Fruit fly (Drosophila melanogaster) whole organism, prepupa: ENCODE data around the gene put.

ENCODE experiments used
- CG11762 ChIP-seq: fragments of 200-800 bp; sonication (Bioruptor generic); optimal IDR thresholded peaks from 3 replicates; lab custom pipeline; 2016; ENCODE audit warnings: missing biosample characterization, missing genetic modification characterization; ENCODE audit not compliant: insufficient read depth
- CG31627 ChIP-seq: fragments of 200-800 bp; sonication (Bioruptor generic); optimal IDR thresholded peaks from 3 replicates; lab custom pipeline; 2016; ENCODE audit warnings: missing biosample characterization, missing genetic modification characterization
- CG34406 ChIP-seq: fragments of 200-800 bp; sonication (Bioruptor generic); optimal IDR thresholded peaks from 3 replicates; lab custom pipeline; 2016; ENCODE audit warnings: missing biosample characterization, missing genetic modification characterization
- CG3919 ChIP-seq: fragments of 200-800 bp; sonication (Bioruptor generic); optimal IDR thresholded peaks from 3 replicates; lab custom pipeline; 2016; ENCODE audit warnings: missing biosample characterization, missing genetic modification characterization
- CG6276 ChIP-seq: fragments of 200-800 bp; sonication (Bioruptor generic); optimal IDR thresholded peaks from 2 replicates; lab custom pipeline; 2017; ENCODE audit warnings: missing biosample characterization, mild to moderate bottlenecking, missing genetic modification characterization
- CG6854 ChIP-seq: fragments of 200-800 bp; sonication (Bioruptor generic); optimal IDR thresholded peaks from 2 replicates; lab custom pipeline; 2017; ENCODE audit warnings: missing biosample characterization, mild to moderate bottlenecking, missing genetic modification characterization
- Hr38 ChIP-seq: sonication (Bioruptor generic); optimal IDR thresholded peaks from 2 replicates; lab custom pipeline; 2016; ENCODE audit warnings: missing biosample characterization, missing genetic modification characterization
- Hr4 ChIP-seq: fragments of 200-800 bp; sonication (Bioruptor generic); optimal IDR thresholded peaks from 3 replicates; lab custom pipeline; 2016; ENCODE audit warnings: missing biosample characterization, missing genetic modification characterization
- Met ChIP-seq: fragments of 200-800 bp; sonication (Bioruptor generic); optimal IDR thresholded peaks from 3 replicates; lab custom pipeline; 2016; ENCODE audit warnings: missing biosample characterization, missing genetic modification characterization
- OdsH ChIP-seq: fragments of 200-800 bp; sonication (Bioruptor generic); optimal IDR thresholded peaks from 3 replicates; lab custom pipeline; 2016; ENCODE audit warnings: missing biosample characterization, missing genetic modification characterization
- Sox102F ChIP-seq: fragments of 200-800 bp; sonication (Bioruptor generic); optimal IDR thresholded peaks from 2 replicates; lab custom pipeline; 2016; ENCODE audit warnings: missing biosample characterization, mild to moderate bottlenecking, missing genetic modification characterization
- Sox14 ChIP-seq: fragments of 200-800 bp; sonication (Bioruptor generic); optimal IDR thresholded peaks from 3 replicates; lab custom pipeline; 2016; ENCODE audit warnings: missing biosample characterization, missing genetic modification characterization
- net ChIP-seq: fragments of 200-800 bp; sonication (Bioruptor generic); optimal IDR thresholded peaks from 3 replicates; lab custom pipeline; 2016; ENCODE audit warnings: missing biosample characterization, missing genetic modification characterization
- ss ChIP-seq, 2 experiments: fragments of 200-800 bp; sonication (Bioruptor generic); optimal IDR thresholded peaks; 2 replicates in 1 of 2; 3 replicates in 1 of 2; lab custom pipeline; 2017 to 2018; ENCODE audit warnings: mild to moderate bottlenecking in 2 of 2, missing biosample characterization in 2 of 2, missing genetic modification characterization in 2 of 2, moderate library complexity in 1 of 2

dm6 chr3R:14577803-14578493, 47.6 kb downstream of the put start:
- TF ChIP-seq Sox102F, result no peak
- TF ChIP-seq CG6854 (GFP tag; lab: Kevin White, UChicago), result no peak
- TF ChIP-seq OdsH (GFP tag; lab: Kevin White, UChicago), result peak; percentile 35
- TF ChIP-seq net (GFP tag; lab: Kevin White, UChicago), result no peak
- peak; percentile 28 for TF ChIP-seq CG31627 (GFP tag; lab: Kevin White, UChicago)
- TF ChIP-seq CG11762 (GFP tag; lab: Kevin White, UChicago), result no peak
- peak; percentile 39 for TF ChIP-seq CG34406 (GFP tag; lab: Kevin White, UChicago)
- TF ChIP-seq CG6276, result no peak
- TF ChIP-seq Hr38 (GFP tag; lab: Kevin White, UChicago), result no peak
- TF ChIP-seq Hr4 (GFP tag; lab: Kevin White, UChicago), result peak; percentile 38
- TF ChIP-seq Met (GFP tag; lab: Kevin White, UChicago), result peak; percentile 37
- no peak for TF ChIP-seq ss (GFP tag; optimal IDR thresholded peaks at IDR 0.05; lab: Kevin White, UChicago)
- TF ChIP-seq Sox14 (GFP tag; lab: Kevin White, UChicago), result peak; percentile 11
- TF ChIP-seq CG3919 (GFP tag; lab: Kevin White, UChicago), result no peak
